Worm (Caenorhabditis elegans) whole organism, midembryonic: ENCODE data around the gene djr-1.2.

Experiments
- T22C8.4 ChIP-seq: fragments of 200-800 bp; sonication (Bioruptor generic); IDR thresholded peaks from 2 replicates; pipeline ENCODE4 v1.3.6; 2022; ENCODE audit warnings: missing genetic modification characterization, missing compliant biosample characterization
- cog-1 ChIP-seq: sonication (generic microtip); optimal IDR thresholded peaks from 2 replicates; lab custom pipeline; 2016; ENCODE audit warnings: missing genetic modification characterization, missing compliant biosample characterization
- flt-1 ChIP-seq: fragments of 200-800 bp; sonication (Bioruptor generic); IDR thresholded peaks from 2 replicates; pipeline ENCODE4 v1.3.6; 2022; ENCODE audit warnings: missing genetic modification characterization, missing compliant biosample characterization
- klf-2 ChIP-seq: fragments of 200-800 bp; sonication (Bioruptor generic); conservative IDR thresholded peaks from 2 replicates; pipeline ENCODE4 v1.3.6; 2022; ENCODE audit warnings: missing genetic modification reagents, missing genetic modification characterization, missing compliant biosample characterization
- med-1 ChIP-seq: sonication (generic microtip); optimal IDR thresholded peaks from 2 replicates; lab custom pipeline; 2017; ENCODE audit warnings: missing genetic modification characterization, mild to moderate bottlenecking, missing compliant biosample characterization, antibody characterized with exemption, missing genetic modification reagents; ENCODE audit not compliant: insufficient read depth
- ref-1 ChIP-seq: fragments of 200-800 bp; sonication (Bioruptor generic); conservative IDR thresholded peaks from 2 replicates; pipeline ENCODE4 v1.3.6; 2022; ENCODE audit warnings: missing genetic modification reagents, missing genetic modification characterization, missing compliant biosample characterization
- tab-1 ChIP-seq: fragments of 200-800 bp; sonication (Bioruptor generic); IDR thresholded peaks from 2 replicates; pipeline ENCODE4 v1.3.6; 2022; ENCODE audit warnings: missing genetic modification characterization, missing compliant biosample characterization
- ztf-23 ChIP-seq: fragments of 200-800 bp; sonication (Bioruptor generic); IDR thresholded peaks from 2 replicates; pipeline ENCODE4 v1.3.6; 2022; ENCODE audit warnings: missing genetic modification reagents, missing genetic modification characterization, missing compliant biosample characterization
- ztf-29 ChIP-seq: fragments of 200-800 bp; sonication (Bioruptor generic); IDR thresholded peaks from 2 replicates; pipeline ENCODE4 v1.3.6; 2022; ENCODE audit warnings: missing genetic modification reagents, missing genetic modification characterization, missing compliant biosample characterization

The djr-1.2 gene

DNA sequence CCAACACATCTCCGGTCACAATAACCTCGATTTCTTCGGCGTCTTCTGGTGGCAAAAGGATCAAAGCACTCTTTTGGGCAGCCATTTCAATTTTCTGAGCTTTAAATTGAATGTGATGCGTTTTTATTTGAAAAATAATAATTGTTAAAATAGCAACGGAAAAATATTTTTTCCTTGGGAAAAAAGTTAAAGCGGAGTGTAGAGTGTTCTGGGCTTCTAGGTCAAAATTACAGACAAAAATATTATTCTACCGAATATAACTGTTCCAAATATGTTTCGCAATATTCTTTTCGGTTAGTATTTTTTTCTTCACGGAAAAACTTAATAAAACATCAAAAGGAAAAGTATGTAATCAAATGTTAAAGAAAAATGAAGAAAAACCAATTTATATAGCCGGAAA is at the start of gene djr-1.2:
TSS of gene djr-1.2 (minus strand) at position 101 of the 400 bp plus-strand sequence.
- TF ChIP-seq tab-1 (GFP tag; lab: Robert Waterston, UW) (no peak), cog-1 (tag; lab: Kevin White, UChicago) (no peak), ztf-29 (GFP tag; lab: Robert Waterston, UW) (no peak), med-1 (GFP tag; lab: Kevin White, UChicago) (no peak), klf-2 (GFP tag; lab: Robert Waterston, UW) (no peak), flt-1 (no peak), ztf-23 (no peak), ref-1 (GFP tag; lab: Robert Waterston, UW) (no peak), T22C8.4 (GFP tag; lab: Robert Waterston, UW) (no peak)

DNA sequence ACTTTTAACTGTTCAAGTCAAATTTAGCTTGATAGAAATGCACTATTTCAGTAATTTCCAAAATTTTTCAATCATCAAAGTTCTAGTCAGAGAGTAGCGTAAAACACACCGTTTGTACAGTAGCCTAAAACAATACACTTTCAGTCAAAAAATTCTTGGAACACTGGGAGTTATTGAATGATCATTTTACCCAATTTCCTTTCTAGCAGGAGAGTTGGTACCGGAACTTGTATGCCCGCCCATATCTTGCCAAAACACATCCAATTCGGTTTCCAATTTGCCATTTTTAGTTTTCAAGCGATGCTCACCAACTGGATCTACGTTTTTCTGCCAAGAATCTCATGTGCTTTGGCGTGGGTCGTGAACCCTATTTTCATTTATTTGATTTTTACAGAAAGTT is 49.4 kb upstream of the djr-1.2 start, which contains the start of gene srj-39:
TSS of gene srj-39 (plus strand) at position 301 of the 400 bp plus-strand sequence.
- TF ChIP-seq ztf-29 (GFP tag; lab: Robert Waterston, UW), result no peak
- no peak for TF ChIP-seq flt-1
- no peak for TF ChIP-seq T22C8.4 (GFP tag; lab: Robert Waterston, UW)

DNA sequence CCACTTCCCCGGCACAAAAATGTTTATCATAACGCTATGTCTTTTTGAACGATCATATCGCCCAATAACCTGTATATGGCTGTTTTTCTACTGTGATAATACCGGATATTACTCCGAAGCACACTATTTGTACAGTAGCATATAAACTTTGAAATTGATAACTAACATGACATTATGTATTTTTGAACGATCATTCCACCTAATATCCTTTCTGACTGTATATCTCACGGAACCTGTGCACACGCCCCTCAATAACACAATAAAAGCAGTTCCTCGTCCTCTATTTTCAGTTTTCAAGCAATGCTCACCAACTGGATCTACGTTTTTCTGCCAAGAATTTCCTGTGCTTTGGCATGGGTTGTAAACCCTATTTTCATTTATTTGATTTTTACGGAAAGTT is 46.6 kb upstream of the djr-1.2 start, which contains the start of gene srj-40:
TSS of gene srj-40 (plus strand) at position 301 of the 400 bp plus-strand sequence.
- no peak for TF ChIP-seq ztf-23
- no peak for TF ChIP-seq T22C8.4 (GFP tag; lab: Robert Waterston, UW)
- TF ChIP-seq flt-1, result no peak
- TF ChIP-seq ref-1 (GFP tag; lab: Robert Waterston, UW), result no peak
- TF ChIP-seq tab-1 (GFP tag; lab: Robert Waterston, UW), result no peak
- TF ChIP-seq cog-1 (tag; lab: Kevin White, UChicago), result no peak
- TF ChIP-seq ztf-29 (GFP tag; lab: Robert Waterston, UW), result no peak
- TF ChIP-seq med-1 (GFP tag; lab: Kevin White, UChicago), result no peak
- TF ChIP-seq klf-2 (GFP tag; lab: Robert Waterston, UW), result no peak

DNA sequence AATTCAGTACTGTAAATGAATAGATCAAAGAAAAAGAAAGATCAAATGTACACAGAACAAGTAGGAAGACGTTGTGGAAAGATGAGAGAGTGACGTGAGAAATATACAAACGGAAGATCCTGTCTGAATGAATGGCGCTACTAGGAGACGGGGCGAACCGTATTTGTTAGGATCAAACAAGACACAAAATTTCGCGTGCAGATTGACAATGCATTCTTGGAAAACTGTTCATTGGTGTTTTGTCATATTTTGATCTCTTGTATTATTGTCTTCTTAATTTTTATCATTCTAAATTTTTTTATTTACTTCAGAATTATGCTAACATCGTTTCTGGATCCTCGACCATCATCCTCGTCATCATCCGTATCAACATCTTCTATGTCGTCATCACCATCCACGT is 39.8 kb upstream of the djr-1.2 start, which contains the start of gene nhr-181:
TSS of gene nhr-181 (plus strand) at position 301 of the 400 bp plus-strand sequence.
- TF ChIP-seq flt-1 (no peak), tab-1 (GFP tag; lab: Robert Waterston, UW) (no peak)

DNA sequence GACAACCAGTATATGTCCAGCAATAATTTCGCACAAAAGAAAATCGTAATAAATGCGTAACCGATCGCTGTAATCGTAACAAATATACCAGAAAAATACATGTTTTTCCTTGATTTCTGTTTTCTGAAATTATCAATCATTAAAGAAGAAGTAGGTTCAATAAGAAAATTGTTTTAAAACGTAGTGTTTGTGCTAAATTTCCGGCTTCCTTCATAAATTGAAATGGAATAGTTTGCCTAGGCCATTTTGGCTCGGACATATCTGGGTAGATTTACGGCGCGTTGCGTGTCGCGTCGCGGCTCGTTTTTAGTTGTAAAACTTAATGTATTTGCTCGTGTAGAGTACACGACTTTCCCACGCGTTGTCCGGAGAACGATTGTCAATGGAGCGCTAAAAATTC is 28.0 kb upstream of the djr-1.2 start, which contains the start of gene F38H12.5:
TSS of gene F38H12.5 (minus strand) at position 101 of the 400 bp plus-strand sequence.
- TF ChIP-seq tab-1 (GFP tag; lab: Robert Waterston, UW) (no peak), ztf-23 (no peak), flt-1 (no peak)

DNA sequence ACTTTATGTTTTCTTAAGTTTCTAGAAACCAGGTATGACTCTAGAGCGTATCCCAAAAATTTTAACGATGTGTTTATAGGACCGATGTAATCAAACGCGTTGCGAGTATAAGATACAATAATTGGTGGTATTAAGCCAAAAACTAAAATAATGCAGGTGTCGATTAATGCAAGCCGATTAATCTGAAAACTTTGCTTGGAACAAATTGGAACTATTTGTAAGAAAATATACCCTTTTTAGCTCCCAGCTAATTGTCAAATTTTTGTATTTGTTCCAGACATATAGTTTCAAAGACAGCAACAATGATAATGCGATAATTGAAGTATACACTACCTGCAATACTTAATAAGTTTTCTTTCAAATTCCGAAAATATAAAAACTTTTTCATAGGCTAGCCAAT is 26.4 kb upstream of the djr-1.2 start, which contains the start of gene srh-211:
TSS of gene srh-211 (minus strand) at position 101 of the 400 bp plus-strand sequence.
- TF ChIP-seq klf-2 (GFP tag; lab: Robert Waterston, UW), result no peak
- no peak for TF ChIP-seq cog-1 (tag; lab: Kevin White, UChicago)
- TF ChIP-seq ztf-23, result no peak
- TF ChIP-seq flt-1, result no peak
- no peak for TF ChIP-seq ztf-29 (GFP tag; lab: Robert Waterston, UW)
- TF ChIP-seq T22C8.4 (GFP tag; lab: Robert Waterston, UW), result no peak
- no peak for TF ChIP-seq ref-1 (GFP tag; lab: Robert Waterston, UW)
- TF ChIP-seq med-1 (GFP tag; lab: Kevin White, UChicago), result no peak
- no peak for TF ChIP-seq tab-1 (GFP tag; lab: Robert Waterston, UW)

DNA sequence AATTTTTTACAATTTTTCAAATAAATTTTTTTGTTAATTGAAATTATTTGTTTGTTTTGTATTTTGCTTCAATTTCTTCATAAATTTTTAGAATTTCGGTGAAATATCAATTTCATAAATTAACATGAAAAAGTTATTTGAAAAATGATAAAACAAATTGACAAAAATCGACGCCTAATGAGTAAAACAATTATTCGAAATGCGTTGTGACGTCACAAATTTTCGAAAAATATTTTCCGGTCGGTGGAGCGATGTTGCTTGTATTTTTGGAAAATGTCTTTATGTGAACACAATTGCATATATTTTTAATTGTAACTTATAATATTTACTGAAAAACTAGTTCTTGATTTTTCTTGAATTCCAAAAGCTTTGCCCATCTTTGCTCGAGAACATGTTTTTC is 25.6 kb upstream of the djr-1.2 start:
- TF ChIP-seq med-1 (GFP tag; lab: Kevin White, UChicago), result no peak
- no peak for TF ChIP-seq flt-1
- TF ChIP-seq T22C8.4 (GFP tag; lab: Robert Waterston, UW), result no peak
- no peak for TF ChIP-seq ztf-23
- no peak for TF ChIP-seq tab-1 (GFP tag; lab: Robert Waterston, UW)
- no peak for TF ChIP-seq cog-1 (tag; lab: Kevin White, UChicago)
- no peak for TF ChIP-seq klf-2 (GFP tag; lab: Robert Waterston, UW)
- no peak for TF ChIP-seq ref-1 (GFP tag; lab: Robert Waterston, UW)
- TF ChIP-seq ztf-29 (GFP tag; lab: Robert Waterston, UW), result no peak

DNA sequence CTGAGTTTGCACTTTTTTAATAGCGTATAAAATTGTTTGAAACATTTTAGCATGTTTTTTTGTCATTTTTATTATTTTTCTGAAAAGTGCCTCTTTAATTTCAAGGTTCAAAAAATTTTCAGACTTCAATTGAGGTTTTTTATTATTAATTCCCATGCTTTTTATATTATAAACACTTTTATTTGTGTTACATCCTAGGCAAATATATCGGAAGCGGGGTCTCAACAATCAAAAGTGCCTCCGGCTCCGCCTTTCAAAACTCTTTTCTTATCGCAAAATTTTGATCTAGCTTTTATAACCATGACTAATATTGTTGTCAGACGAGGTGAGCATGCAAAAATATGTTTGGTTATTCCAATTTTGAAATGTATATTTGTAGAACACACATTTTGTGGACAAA is 18.5 kb upstream of the djr-1.2 start, which contains the start of gene otpl-2:
TSS of gene otpl-2 (plus strand) at position 301 of the 400 bp plus-strand sequence.
- no peak for TF ChIP-seq ztf-23
- no peak for TF ChIP-seq ref-1 (GFP tag; lab: Robert Waterston, UW)
- no peak for TF ChIP-seq T22C8.4 (GFP tag; lab: Robert Waterston, UW)
- no peak for TF ChIP-seq klf-2 (GFP tag; lab: Robert Waterston, UW)
- TF ChIP-seq tab-1 (GFP tag; lab: Robert Waterston, UW), result no peak
- no peak for TF ChIP-seq cog-1 (tag; lab: Kevin White, UChicago)
- TF ChIP-seq flt-1, result no peak

DNA sequence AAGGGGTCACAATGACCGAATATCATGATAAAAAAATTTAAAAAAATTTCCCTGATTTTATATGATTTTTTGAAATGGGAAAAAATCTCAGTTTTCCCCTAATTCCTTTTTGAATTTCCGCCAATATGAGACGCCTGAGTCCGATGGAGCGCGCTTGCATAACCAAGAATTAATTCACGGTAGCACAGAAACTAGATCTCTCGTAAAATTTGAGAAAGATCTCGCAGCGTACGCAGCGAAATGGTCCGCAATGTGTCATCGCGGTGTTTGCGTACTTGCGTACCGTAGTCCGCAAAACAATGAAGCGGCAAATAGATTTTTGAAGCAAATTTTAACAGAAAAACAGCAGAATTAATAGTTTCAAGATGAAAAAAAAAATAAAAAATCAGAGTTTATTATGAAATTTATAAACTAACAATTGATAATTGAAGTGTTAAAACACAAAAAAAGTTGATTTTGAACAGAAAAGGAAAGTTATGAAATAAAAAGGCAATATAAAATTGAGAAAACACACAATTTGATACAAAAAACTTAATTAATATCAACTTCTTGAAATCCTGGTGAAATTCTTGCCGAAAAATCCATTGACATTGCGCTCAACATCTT is 8.7 kb upstream of the djr-1.2 start:
- 0 out of 2 replicates have a peak, but pooled peaks have one; percentile 38 for TF ChIP-seq flt-1

DNA sequence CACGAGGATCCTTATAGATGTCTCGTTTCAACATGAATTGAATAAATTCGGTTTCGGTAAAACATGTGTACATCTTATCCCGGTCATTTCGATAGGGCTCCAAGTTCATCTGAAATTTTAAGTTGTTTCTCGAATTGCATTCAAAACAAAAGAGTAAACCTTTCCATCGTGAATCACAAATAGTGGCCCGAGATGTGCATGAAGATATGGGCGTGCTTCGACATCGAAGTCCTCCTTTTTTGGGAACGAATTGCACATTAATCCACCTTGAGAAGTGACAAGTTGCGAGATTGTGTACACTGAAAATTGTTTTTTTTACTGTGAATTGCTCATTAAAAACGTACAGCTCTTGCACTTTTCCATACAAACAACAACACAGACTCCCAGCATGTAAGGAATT is 1.3 kb upstream of the djr-1.2 start:
- TF ChIP-seq med-1 (GFP tag; lab: Kevin White, UChicago), result no peak
- TF ChIP-seq flt-1, result no peak
- no peak for TF ChIP-seq ref-1 (GFP tag; lab: Robert Waterston, UW)
- TF ChIP-seq T22C8.4 (GFP tag; lab: Robert Waterston, UW), result no peak
- no peak for TF ChIP-seq klf-2 (GFP tag; lab: Robert Waterston, UW)
- no peak for TF ChIP-seq ztf-29 (GFP tag; lab: Robert Waterston, UW)
- TF ChIP-seq ztf-23, result no peak
- no peak for TF ChIP-seq cog-1 (tag; lab: Kevin White, UChicago)
